Fruit fly (Drosophila melanogaster) whole organism, wandering third instar larva: ENCODE measurements around the gene wntD.
A peak's percentile ranks its signal among the peaks of the same experiment; 100 is the strongest.

Experiments used
- CG9705 ChIP-seq: fragments of 200-800 bp; sonication (Bioruptor generic); optimal IDR thresholded peaks from 2 replicates; lab custom pipeline; 2018; ENCODE audit warnings: missing biosample characterization, mild to moderate bottlenecking, missing genetic modification characterization
- Dif ChIP-seq: fragments of 200-275, 200-300 bp; sonication (Bioruptor generic); optimal IDR thresholded peaks from 2 replicates; lab custom pipeline; 2018; ENCODE audit warnings: missing biosample characterization, missing genetic modification characterization; ENCODE audit not compliant: partially characterized antibody
- HLH106 ChIP-seq: fragments of 200-800 bp; optimal IDR thresholded peaks from 3 replicates; lab custom pipeline; 2019; ENCODE audit warnings: missing biosample characterization, mild to moderate bottlenecking, missing genetic modification characterization, moderate library complexity
- Hnf4 ChIP-seq: fragments of 200-800 bp; sonication (Bioruptor generic); optimal IDR thresholded peaks from 2 replicates; lab custom pipeline; 2016; ENCODE audit warnings: missing biosample characterization, mild to moderate bottlenecking, missing genetic modification characterization
- Mio ChIP-seq: sonication (Bioruptor generic); optimal IDR thresholded peaks from 2 replicates; lab custom pipeline; 2016; ENCODE audit warnings: missing biosample characterization, missing genetic modification characterization
- Rel ChIP-seq, 2 experiments: fragments of 200-800 bp; sonication (Bioruptor generic) in 1 of 2; optimal IDR thresholded peaks; 2 replicates in 1 of 2; 3 replicates in 1 of 2; lab custom pipeline; 2016 to 2019; ENCODE audit warnings: mild to moderate bottlenecking in 2 of 2, missing biosample characterization in 2 of 2, missing genetic modification characterization in 2 of 2, moderate library complexity in 1 of 2
- br ChIP-seq: fragments of 200-800 bp; sonication (Bioruptor generic); optimal IDR thresholded peaks from 2 replicates; lab custom pipeline; 2016; ENCODE audit warnings: missing biosample characterization, missing genetic modification characterization
- dmrt93B ChIP-seq: fragments of 200-800 bp; sonication (Bioruptor generic); optimal IDR thresholded peaks from 2 replicates; lab custom pipeline; 2018; ENCODE audit warnings: missing biosample characterization, mild to moderate bottlenecking, missing genetic modification characterization
- dsf ChIP-seq: sonication (Bioruptor generic); optimal IDR thresholded peaks from 2 replicates; lab custom pipeline; 2016; ENCODE audit warnings: missing biosample characterization, missing genetic modification characterization, borderline replicate concordance
- fru ChIP-seq: fragments of 200-800 bp; sonication (Bioruptor generic); optimal IDR thresholded peaks from 3 replicates; lab custom pipeline; 2016; ENCODE audit warnings: missing biosample characterization, mild to moderate bottlenecking, missing genetic modification characterization
- jim ChIP-seq: fragments of 175-275, 200-325 bp; sonication (Bioruptor generic); optimal IDR thresholded peaks from 2 replicates; lab custom pipeline; 2016; ENCODE audit warnings: missing biosample characterization, mild to moderate bottlenecking, missing genetic modification characterization
- sage ChIP-seq: fragments of 200-800 bp; sonication (Bioruptor generic); optimal IDR thresholded peaks from 2 replicates; lab custom pipeline; 2016; ENCODE audit warnings: missing biosample characterization, mild to moderate bottlenecking, missing genetic modification characterization
- usp ChIP-seq: fragments of >200 bp; optimal IDR thresholded peaks from 2 replicates; lab custom pipeline; 2017; ENCODE audit warnings: missing biosample characterization, missing genetic modification characterization

DNA sequence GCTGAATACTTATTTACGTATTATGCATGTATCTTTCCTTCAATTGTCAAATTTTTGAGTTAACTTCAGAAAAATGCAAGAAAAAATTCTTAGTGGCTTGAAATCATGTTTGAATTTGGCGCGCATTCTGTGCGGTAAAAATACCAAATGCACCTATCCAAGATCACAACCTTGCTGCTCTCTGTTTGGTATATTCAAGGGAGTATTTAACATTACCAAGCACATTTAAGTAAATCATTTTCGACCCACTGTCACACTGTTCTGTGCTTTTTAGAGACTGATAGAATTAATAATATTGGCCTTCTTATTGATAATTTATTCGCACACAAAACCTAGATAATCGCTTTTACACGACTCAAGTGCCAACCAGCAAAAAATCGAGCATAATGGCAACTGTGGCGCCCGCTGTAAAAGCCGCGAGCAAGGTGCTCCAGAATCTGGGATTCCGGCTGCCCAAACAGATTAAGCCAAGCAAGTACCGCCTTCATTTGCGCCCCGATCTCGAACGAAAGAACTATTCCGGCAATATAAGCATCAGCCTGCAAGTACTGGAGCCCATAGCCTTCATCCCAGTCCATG, 16.2 kb upstream of the wntD start:
- TF ChIP-seq usp (GFP tag; lab: Kevin White, UChicago) (no peak), br (GFP tag; lab: Kevin White, UChicago) (no peak), fru (GFP tag; lab: Kevin White, UChicago) (no peak), sage (GFP tag; lab: Kevin White, UChicago) (no peak), Hnf4 (peak; percentile 30), HLH106 (tag; lab: Kevin White, UChicago) (no peak), Dif (GFP tag; lab: Kevin White, UChicago) (no peak), Rel (GFP tag; optimal IDR thresholded peaks at IDR 0.05; lab: Kevin White, UChicago) (no peak), Rel (tag; optimal IDR thresholded peaks at IDR 0.05; lab: Kevin White, UChicago) (peak; percentile 46), dmrt93B (GFP tag; lab: Kevin White, UChicago) (no peak), jim (GFP tag; lab: Kevin White, UChicago) (no peak), CG9705 (no peak), Mio (GFP tag; lab: Kevin White, UChicago) (no peak), dsf (GFP tag; lab: Kevin White, UChicago) (no peak)
